Worm (Caenorhabditis elegans) whole organism, L2 larva: ENCODE results near the gene mct-4.

Experiments used
- blmp-1 ChIP-seq: sonication (generic microtip); optimal IDR thresholded peaks from 2 replicates; lab custom pipeline; 2017; ENCODE audit warnings: missing genetic modification characterization, mild to moderate bottlenecking, missing compliant biosample characterization, antibody characterized with exemption, moderate library complexity; ENCODE audit not compliant: insufficient read depth
- ceh-16 ChIP-seq: fragments of 150-350 bp; optimal IDR thresholded peaks from 2 replicates; lab custom pipeline; 2014; ENCODE audit warnings: missing biosample characterization, missing genetic modification characterization
- crh-2 ChIP-seq: sonication (generic microtip); optimal IDR thresholded peaks from 2 replicates; lab custom pipeline; 2017; ENCODE audit warnings: missing biosample characterization, missing genetic modification characterization
- egl-27 ChIP-seq: sonication (generic microtip); optimal IDR thresholded peaks from 3 replicates; lab custom pipeline; 2017; ENCODE audit warnings: missing biosample characterization, missing genetic modification reagents, missing genetic modification characterization
- lin-13 ChIP-seq: fragments of 150-350 bp; optimal IDR thresholded peaks from 2 replicates; lab custom pipeline; 2014; ENCODE audit warnings: missing biosample characterization, missing genetic modification reagents, missing genetic modification characterization
- nhr-129 ChIP-seq: fragments of 150-350 bp; optimal IDR thresholded peaks from 2 replicates; lab custom pipeline; 2014; ENCODE audit warnings: missing biosample characterization, missing genetic modification characterization
- nhr-23 ChIP-seq: fragments of 150-350 bp; optimal IDR thresholded peaks from 2 replicates; lab custom pipeline; 2014; ENCODE audit warnings: missing biosample characterization, missing genetic modification reagents, missing genetic modification characterization
- nhr-25 ChIP-seq: fragments of 150-350 bp; sonication (generic microtip); optimal IDR thresholded peaks from 3 replicates; lab custom pipeline; 2014; ENCODE audit warnings: missing biosample characterization, missing genetic modification characterization
- nhr-6 ChIP-seq: fragments of 150-350 bp; optimal IDR thresholded peaks from 2 replicates; lab custom pipeline; 2014; ENCODE audit warnings: missing biosample characterization, missing genetic modification characterization
- peb-1 ChIP-seq: fragments of 150-350 bp; optimal IDR thresholded peaks from 2 replicates; lab custom pipeline; 2014; ENCODE audit warnings: missing biosample characterization, missing genetic modification characterization
- sem-4 ChIP-seq: fragments of 150-350 bp; optimal IDR thresholded peaks from 2 replicates; lab custom pipeline; 2014; ENCODE audit warnings: missing biosample characterization, missing genetic modification reagents, missing genetic modification characterization
- unc-55 ChIP-seq: fragments of 150-350 bp; sonication (generic microtip); optimal IDR thresholded peaks from 3 replicates; lab custom pipeline; 2014; ENCODE audit warnings: missing biosample characterization, missing genetic modification reagents, missing genetic modification characterization
- ztf-1 ChIP-seq: fragments of 200-800 bp; sonication (Bioruptor generic); conservative IDR thresholded peaks from 2 replicates; pipeline ENCODE4 v1.3.6; 2022; ENCODE audit warnings: missing genetic modification characterization, missing compliant biosample characterization
- ztf-4 ChIP-seq: fragments of 150-350 bp; optimal IDR thresholded peaks from 2 replicates; lab custom pipeline; 2014; ENCODE audit warnings: missing biosample characterization, missing genetic modification characterization

mct-4 gene

DNA sequence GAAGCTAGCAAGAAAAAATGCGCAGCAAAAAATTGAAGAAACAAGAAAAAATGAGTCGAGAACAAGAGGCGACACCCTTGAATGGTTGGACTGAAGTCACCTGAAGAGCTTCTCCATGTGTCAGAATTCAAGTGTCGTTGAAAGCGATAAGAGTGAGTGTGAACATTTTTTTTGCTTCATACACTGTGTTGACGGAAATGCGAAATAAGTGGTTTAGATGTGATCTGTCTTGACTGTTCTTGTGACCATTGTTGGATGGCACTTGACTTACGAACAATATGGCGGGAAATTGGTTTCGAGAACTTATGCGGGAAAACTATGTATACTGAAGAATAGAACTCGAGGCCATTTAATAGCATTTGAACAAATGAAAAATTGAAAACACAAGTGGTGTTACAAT lies 49.6 kb downstream of the mct-4 start:
- TF ChIP-seq nhr-25 (tag; lab: Kevin White, UChicago) (peak; percentile 16), nhr-6 (tag; lab: Kevin White, UChicago) (no peak)

DNA sequence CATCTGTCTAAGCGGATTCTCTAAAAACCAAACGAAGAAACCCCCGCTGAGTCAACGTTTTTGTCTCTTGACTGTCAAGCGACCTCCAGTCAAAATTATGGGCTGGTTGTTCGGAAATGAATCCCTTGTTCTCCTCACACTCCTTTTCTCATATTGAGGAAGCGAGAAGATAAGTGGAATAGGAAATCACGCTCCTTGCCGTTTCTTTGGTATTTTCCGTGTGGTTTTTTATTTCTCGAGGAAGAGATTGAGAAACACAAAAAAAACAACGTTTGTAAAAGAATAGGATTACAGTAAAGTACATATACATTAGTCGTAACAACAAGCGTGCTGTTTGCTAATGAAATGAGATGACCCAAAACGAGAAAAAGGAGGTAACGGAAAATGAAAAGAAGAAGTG lies 52.7 kb downstream of the mct-4 start, which contains the start of gene tsp-14:
tsp-14 (minus strand) TSS at position 62 of the 400 bp plus-strand sequence.
- TF ChIP-seq nhr-129 (tag; lab: Kevin White, UChicago) (peak; percentile 0), nhr-23 (no peak), ceh-16 (tag; lab: Kevin White, UChicago) (no peak)

DNA sequence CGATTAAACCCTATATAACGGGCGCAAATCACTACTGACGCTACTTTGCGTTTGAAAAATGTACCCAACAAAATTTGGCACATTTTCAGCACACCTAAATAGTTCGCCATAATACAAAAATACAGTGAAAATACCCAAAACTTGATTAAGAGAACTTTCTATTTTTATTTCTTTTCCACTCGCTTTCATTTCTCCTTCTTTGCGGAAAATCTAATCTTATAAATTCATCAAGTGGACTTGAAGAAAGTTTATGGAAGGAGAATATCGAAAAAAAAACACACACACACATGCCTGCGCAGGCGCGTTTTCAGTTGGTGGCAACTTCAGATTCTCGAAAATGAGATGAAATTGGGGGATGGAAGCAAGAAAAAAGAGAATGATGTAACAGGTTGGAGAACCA lies 54.3 kb downstream of the mct-4 start:
- no peak for TF ChIP-seq ztf-1 (GFP tag; lab: Robert Waterston, UW)
- TF ChIP-seq crh-2 (tag; lab: Kevin White, UChicago), result no peak
- TF ChIP-seq lin-13, result no peak
- peak; percentile 76 for TF ChIP-seq blmp-1
- TF ChIP-seq sem-4 (tag; lab: Kevin White, UChicago), result no peak

DNA sequence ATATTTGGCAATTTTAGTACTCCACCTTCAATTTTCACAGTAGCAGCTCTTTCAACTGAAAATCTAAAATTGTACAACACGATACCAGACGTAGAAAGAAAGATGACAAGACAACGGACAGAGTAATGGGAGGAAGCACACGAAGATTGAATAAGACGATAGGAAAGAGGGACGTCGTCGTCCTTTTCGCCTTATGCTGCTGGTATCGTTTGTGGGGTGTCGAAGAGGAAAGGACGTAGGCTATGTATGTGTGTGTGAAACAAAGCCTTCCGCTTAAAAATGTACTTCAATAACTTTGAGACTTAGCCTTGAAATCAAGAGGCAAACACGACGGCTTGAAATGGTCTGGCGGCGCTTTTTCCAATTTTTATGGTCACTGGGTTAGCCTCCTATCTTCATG lies 56.8 kb downstream of the mct-4 start:
- TF ChIP-seq lin-13 (no peak), ztf-4 (no peak), peb-1 (no peak), unc-55 (GFP tag; lab: Kevin White, UChicago) (peak; percentile 40), nhr-25 (tag; lab: Kevin White, UChicago) (peak; percentile 45), egl-27 (no peak)
